Worm (Caenorhabditis elegans) whole organism, young adult: ENCODE data around the gene T14G12.11.

Source experiments
- ceh-40 ChIP-seq: fragments of 200-800 bp; sonication (Bioruptor generic); IDR thresholded peaks from 2 replicates; pipeline ENCODE4 v1.3.6; 2022; ENCODE audit warnings: missing genetic modification characterization, missing compliant biosample characterization
- lin-40 ChIP-seq: sonication (generic microtip); optimal IDR thresholded peaks from 2 replicates; lab custom pipeline; 2016; ENCODE audit warnings: missing genetic modification characterization, mild to moderate bottlenecking, missing compliant biosample characterization, missing genotype, missing genetic modification reagents
- repo-1 ChIP-seq: sonication (generic microtip); optimal IDR thresholded peaks from 2 replicates; lab custom pipeline; 2017; ENCODE audit warnings: mild to moderate bottlenecking, missing genetic modification characterization, missing compliant biosample characterization
- sea-2 ChIP-seq: fragments of 200-800 bp; sonication (Bioruptor generic); IDR thresholded peaks from 2 replicates; pipeline ENCODE4 v1.3.6; 2022; ENCODE audit warnings: missing genetic modification characterization, missing compliant biosample characterization

- TF ChIP-seq repo-1 (tag; lab: Kevin White, UChicago), result no peak
- no peak for TF ChIP-seq ceh-40
- no peak for TF ChIP-seq lin-40 (tag; lab: Kevin White, UChicago)
- TF ChIP-seq sea-2 (GFP tag; lab: Robert Waterston, UW), result no peak
Measured at ce11 chrX:3751370-3751769, 11.0 kb downstream of the T14G12.11 start.
